Worm (Caenorhabditis elegans) whole organism, young adult: Measurements from ENCODE around the gene ubc-18.
A peak's percentile ranks its signal among the peaks of the same experiment; 100 is the strongest.

Experiments used
- B0019.2 ChIP-seq: fragments of 200-800 bp; sonication (Bioruptor generic); conservative IDR thresholded peaks from 2 replicates; pipeline ENCODE4 v1.3.6; 2022; ENCODE audit warnings: missing genetic modification reagents, missing genetic modification characterization, missing compliant biosample characterization
- D2030.7 ChIP-seq: fragments of 200-800 bp; sonication (Bioruptor generic); IDR thresholded peaks from 2 replicates; pipeline ENCODE4 v1.3.6; 2022; ENCODE audit warnings: missing genetic modification reagents, missing genetic modification characterization, missing compliant biosample characterization
- F23B12.7 ChIP-seq: sonication (generic microtip); optimal IDR thresholded peaks from 2 replicates; lab custom pipeline; 2017; ENCODE audit warnings: missing genetic modification characterization, mild to moderate bottlenecking, missing compliant biosample characterization, antibody characterized with exemption, moderate library complexity; ENCODE audit not compliant: insufficient read depth
- F33H1.4 ChIP-seq: fragments of 200-800 bp; sonication (Bioruptor generic); IDR thresholded peaks from 2 replicates; pipeline ENCODE4 v1.3.6; 2022; ENCODE audit warnings: missing genetic modification reagents, missing genetic modification characterization, missing compliant biosample characterization
- F52B5.7 ChIP-seq: sonication (generic microtip); optimal IDR thresholded peaks from 2 replicates; lab custom pipeline; 2016; ENCODE audit warnings: mild to moderate bottlenecking, missing genetic modification characterization, missing compliant biosample characterization
- F57C9.4 ChIP-seq: sonication (generic microtip); optimal IDR thresholded peaks from 2 replicates; lab custom pipeline; 2017; ENCODE audit warnings: mild to moderate bottlenecking, missing genetic modification characterization, missing compliant biosample characterization
- K12H6.12 ChIP-seq: fragments of 200-800 bp; sonication (Bioruptor generic); optimal IDR thresholded peaks from 2 replicates; lab custom pipeline; 2018; ENCODE audit warnings: mild to moderate bottlenecking, missing genetic modification characterization, missing compliant biosample characterization
- aptf-2 ChIP-seq: fragments of 200-800 bp; sonication (Bioruptor generic); conservative IDR thresholded peaks from 2 replicates; pipeline ENCODE4 v1.3.6; 2022; ENCODE audit warnings: missing genetic modification reagents, missing genetic modification characterization, missing compliant biosample characterization
- attf-5 ChIP-seq: fragments of 200-800 bp; sonication (Bioruptor generic); optimal IDR thresholded peaks from 2 replicates; lab custom pipeline; 2018; ENCODE audit warnings: mild to moderate bottlenecking, missing genetic modification characterization, missing compliant biosample characterization
- attf-6 ChIP-seq: fragments of 200-800 bp; sonication (Bioruptor generic); IDR thresholded peaks from 2 replicates; pipeline ENCODE4 v1.3.6; 2022; ENCODE audit warnings: missing genetic modification reagents, missing genetic modification characterization, missing compliant biosample characterization
- cebp-2 ChIP-seq: fragments of 200-800 bp; sonication (Bioruptor generic); IDR thresholded peaks from 2 replicates; pipeline ENCODE4 v1.3.6; 2022; ENCODE audit warnings: missing genetic modification characterization, missing compliant biosample characterization
- ceh-58 ChIP-seq: fragments of 200-800 bp; sonication (Bioruptor generic); IDR thresholded peaks from 2 replicates; pipeline ENCODE4 v1.3.6; 2022; ENCODE audit warnings: missing genetic modification characterization, missing compliant biosample characterization
- ceh-79 ChIP-seq: sonication (generic microtip); optimal IDR thresholded peaks from 2 replicates; lab custom pipeline; 2017; ENCODE audit warnings: mild to moderate bottlenecking, missing genetic modification characterization, missing compliant biosample characterization
- dox-1 ChIP-seq: fragments of 200-800 bp; sonication (Bioruptor generic); IDR thresholded peaks from 2 replicates; pipeline ENCODE4 v1.3.6; 2022; ENCODE audit warnings: missing genetic modification reagents, missing genetic modification characterization, missing compliant biosample characterization
- dpl-1 ChIP-seq: fragments of 150-350 bp; optimal IDR thresholded peaks from 2 replicates; lab custom pipeline; 2014; ENCODE audit warnings: missing biosample characterization, missing genetic modification reagents, missing genetic modification characterization
- efl-1 ChIP-seq: fragments of 150-350 bp; optimal IDR thresholded peaks from 2 replicates; lab custom pipeline; 2014; ENCODE audit warnings: missing biosample characterization, missing genetic modification reagents, missing genetic modification characterization
- egl-18 ChIP-seq: fragments of 200-800 bp; sonication (Bioruptor generic); IDR thresholded peaks from 2 replicates; pipeline ENCODE4 v1.3.6; 2022; ENCODE audit warnings: missing genetic modification reagents, missing genetic modification characterization, missing compliant biosample characterization
- ekl-4 ChIP-seq: fragments of 200-800 bp; sonication (Bioruptor generic); IDR thresholded peaks from 2 replicates; pipeline ENCODE4 v1.3.6; 2022; ENCODE audit warnings: missing genetic modification reagents, missing genetic modification characterization, missing compliant biosample characterization
- fkh-3 ChIP-seq: sonication (generic microtip); optimal IDR thresholded peaks from 2 replicates; lab custom pipeline; 2016; ENCODE audit warnings: mild to moderate bottlenecking, missing genetic modification characterization, missing compliant biosample characterization
- him-1 ChIP-seq: sonication (generic microtip); optimal IDR thresholded peaks from 2 replicates; lab custom pipeline; 2016; ENCODE audit warnings: missing genotype, missing genetic modification reagents, missing genetic modification characterization, missing compliant biosample characterization
- hlh-12 ChIP-seq: sonication (generic microtip); optimal IDR thresholded peaks from 2 replicates; lab custom pipeline; 2016; ENCODE audit warnings: missing genetic modification characterization, missing compliant biosample characterization
- hlh-26 ChIP-seq: fragments of 200-800 bp; sonication (Bioruptor generic); conservative IDR thresholded peaks from 2 replicates; pipeline ENCODE4 v1.3.6; 2022; ENCODE audit warnings: missing genetic modification reagents, missing genetic modification characterization, missing compliant biosample characterization
- hmg-1.2 ChIP-seq: fragments of 200-800 bp; sonication (Bioruptor generic); IDR thresholded peaks from 2 replicates; pipeline ENCODE4 v1.3.6; 2022; ENCODE audit warnings: missing genetic modification reagents, missing genetic modification characterization, missing compliant biosample characterization
- hmg-20 ChIP-seq: fragments of 200-800 bp; sonication (Bioruptor generic); IDR thresholded peaks from 2 replicates; pipeline ENCODE4 v1.3.6; 2022; ENCODE audit warnings: missing genetic modification reagents, missing genetic modification characterization, missing compliant biosample characterization
- hrde-1 ChIP-seq: sonication (generic microtip); optimal IDR thresholded peaks from 2 replicates; lab custom pipeline; 2016; ENCODE audit warnings: missing genetic modification characterization, mild to moderate bottlenecking, missing compliant biosample characterization, moderate library complexity, missing genotype, missing genetic modification reagents, borderline replicate concordance
- hsf-1 ChIP-seq: fragments of 200-800 bp; sonication (Bioruptor generic); IDR thresholded peaks from 2 replicates; pipeline ENCODE4 v1.3.6; 2022; ENCODE audit warnings: missing genetic modification reagents, missing genetic modification characterization, missing compliant biosample characterization
- let-526 ChIP-seq: fragments of 200-800 bp; sonication (Bioruptor generic); IDR thresholded peaks from 2 replicates; pipeline ENCODE4 v1.3.6; 2022; ENCODE audit warnings: missing genetic modification reagents, missing genetic modification characterization, missing compliant biosample characterization
- lin-35 ChIP-seq, 3 experiments: fragments of 150-350 bp in 2 of 3; sonication (generic microtip) in 1 of 3; optimal IDR thresholded peaks; 2 replicates each; lab custom pipeline; 2014 to 2018; ENCODE audit warnings: missing biosample characterization in 3 of 3, missing genetic modification characterization in 3 of 3, missing genetic modification reagents in 3 of 3
- lin-40 ChIP-seq: sonication (generic microtip); optimal IDR thresholded peaks from 2 replicates; lab custom pipeline; 2016; ENCODE audit warnings: missing genetic modification characterization, mild to moderate bottlenecking, missing compliant biosample characterization, missing genotype, missing genetic modification reagents
- lin-54 ChIP-seq: fragments of 200-800 bp; sonication (Bioruptor generic); optimal IDR thresholded peaks from 2 replicates; lab custom pipeline; 2018; ENCODE audit warnings: mild to moderate bottlenecking, missing genetic modification characterization, missing compliant biosample characterization
- lsl-1 ChIP-seq: fragments of 200-800 bp; sonication (Bioruptor generic); optimal IDR thresholded peaks from 2 replicates; lab custom pipeline; 2018; ENCODE audit warnings: mild to moderate bottlenecking, missing genetic modification characterization, moderate library complexity, missing compliant biosample characterization
- madf-10 ChIP-seq: sonication (generic microtip); optimal IDR thresholded peaks from 2 replicates; lab custom pipeline; 2016; ENCODE audit warnings: mild to moderate bottlenecking, missing genetic modification characterization, missing compliant biosample characterization
- madf-6 ChIP-seq: fragments of 200-800 bp; sonication (Bioruptor generic); IDR thresholded peaks from 2 replicates; pipeline ENCODE4 v1.3.6; 2022; ENCODE audit warnings: missing genetic modification reagents, missing genetic modification characterization, missing compliant biosample characterization
- nfya-1 ChIP-seq: sonication (generic microtip); optimal IDR thresholded peaks from 2 replicates; lab custom pipeline; 2017; ENCODE audit warnings: antibody characterized with exemption, missing compliant biosample characterization, missing genetic modification characterization, borderline replicate concordance; ENCODE audit not compliant: insufficient read depth
- nfya-2 ChIP-seq: fragments of 200-800 bp; sonication (Bioruptor generic); IDR thresholded peaks from 2 replicates; pipeline ENCODE4 v1.3.6; 2022; ENCODE audit warnings: missing genetic modification reagents, missing genetic modification characterization, missing compliant biosample characterization
- nhr-27 ChIP-seq: fragments of 200-800 bp; sonication (Bioruptor generic); optimal IDR thresholded peaks from 2 replicates; lab custom pipeline; 2018; ENCODE audit warnings: mild to moderate bottlenecking, missing genetic modification characterization, moderate library complexity, missing compliant biosample characterization
- nhr-80 ChIP-seq: sonication (generic microtip); optimal IDR thresholded peaks from 2 replicates; lab custom pipeline; 2016; ENCODE audit warnings: missing genetic modification characterization, missing compliant biosample characterization
- snpc-3.4 ChIP-seq: sonication (generic microtip); optimal IDR thresholded peaks from 2 replicates; lab custom pipeline; 2017; ENCODE audit warnings: missing genetic modification characterization, mild to moderate bottlenecking, missing compliant biosample characterization, antibody characterized with exemption, moderate library complexity, missing genotype, missing genetic modification reagents
- snpc-4 ChIP-seq, 5 experiments: fragments of 150-350 bp in 1 of 5; sonication (generic microtip) in 4 of 5; optimal IDR thresholded peaks; 2 replicates each; lab custom pipeline; 2014 to 2018; ENCODE audit warnings: missing genetic modification characterization in 5 of 5, missing biosample characterization in 3 of 5, antibody characterized with exemption in 2 of 5, mild to moderate bottlenecking in 2 of 5, missing compliant biosample characterization in 2 of 5, missing genotype in 2 of 5, moderate library complexity in 2 of 5, missing genetic modification reagents in 1 of 5
- unc-130 ChIP-seq: sonication (generic microtip); optimal IDR thresholded peaks from 2 replicates; lab custom pipeline; 2016; ENCODE audit warnings: missing genetic modification reagents, missing genetic modification characterization, missing compliant biosample characterization
- xnd-1 ChIP-seq: sonication (generic microtip); optimal IDR thresholded peaks from 2 replicates; lab custom pipeline; 2016; ENCODE audit warnings: missing genotype, missing genetic modification reagents, missing genetic modification characterization, missing compliant biosample characterization
- ztf-26 ChIP-seq: sonication (generic microtip); optimal IDR thresholded peaks from 2 replicates; lab custom pipeline; 2017; ENCODE audit warnings: missing genetic modification characterization, missing compliant biosample characterization
- ztf-3 ChIP-seq: fragments of 200-800 bp; sonication (Bioruptor generic); optimal IDR thresholded peaks from 2 replicates; lab custom pipeline; 2018; ENCODE audit warnings: mild to moderate bottlenecking, missing genetic modification characterization, missing compliant biosample characterization

The ubc-18 gene

DNA sequence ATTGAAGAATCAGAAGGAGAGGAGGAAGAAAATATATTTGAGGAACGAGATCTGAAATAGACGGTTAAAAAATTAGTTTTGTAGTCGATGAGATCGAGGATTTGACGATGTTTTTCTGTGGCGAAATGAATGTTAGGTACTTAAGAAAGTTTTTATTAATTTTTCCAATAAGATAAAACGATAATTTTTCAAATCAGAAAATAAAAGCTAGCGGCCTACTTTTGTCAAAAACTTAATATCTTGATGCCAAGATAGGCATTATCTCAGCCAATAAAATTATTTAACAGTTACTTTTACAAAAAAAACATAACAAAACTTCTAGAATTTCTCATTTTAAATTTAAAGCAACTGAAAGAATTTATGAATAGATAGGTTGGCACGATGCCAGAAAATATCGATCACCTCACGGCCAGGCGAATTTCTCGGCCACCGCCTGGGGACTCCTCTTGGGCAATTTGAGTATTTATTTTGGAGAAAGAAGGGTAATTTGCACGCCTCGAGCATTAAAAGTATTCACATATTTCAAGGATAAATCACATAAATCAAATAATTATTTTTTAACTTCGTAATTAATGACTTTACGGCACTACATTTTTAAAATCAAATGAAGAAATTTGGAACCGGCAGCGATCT lies 19.4 kb upstream of the ubc-18 start, which contains the start of gene fubl-2 (continued):
- TF ChIP-seq hlh-12 (tag; lab: Kevin White, UChicago) = no peak
- no peak for TF ChIP-seq cebp-2
- peak; percentile 45 for TF ChIP-seq snpc-3.4
- TF ChIP-seq madf-10 = peak; percentile 29
- TF ChIP-seq unc-130 (GFP tag; lab: Kevin White, UChicago) = peak; percentile 49
- no peak for TF ChIP-seq let-526 (GFP tag; lab: Robert Waterston, UW)
- 0 out of 2 replicates have a peak, but pooled peaks have one; percentile 63 for TF ChIP-seq aptf-2 (GFP tag; lab: Robert Waterston, UW)
- no peak for TF ChIP-seq snpc-4 (GFP tag; optimal IDR thresholded peaks at IDR 0.05; lab: Kevin White, UChicago)
- TF ChIP-seq snpc-4 (tag; optimal IDR thresholded peaks at IDR 0.05; lab: Kevin White, UChicago) = peak in 1 of 4 experiments; percentile 25
- no peak for TF ChIP-seq hmg-20
- no peak for TF ChIP-seq K12H6.12 (tag; lab: Kevin White, UChicago)
- TF ChIP-seq lsl-1 (GFP tag; lab: Kevin White, UChicago) = peak; percentile 39
- peak; percentile 5 for TF ChIP-seq him-1
- no peak for TF ChIP-seq nhr-80 (tag; lab: Kevin White, UChicago)
- no peak for TF ChIP-seq ceh-58 (GFP tag; lab: Robert Waterston, UW)
- TF ChIP-seq F52B5.7 (tag; lab: Kevin White, UChicago) = no peak
- TF ChIP-seq, all 124 proteins: peak for 18

DNA sequence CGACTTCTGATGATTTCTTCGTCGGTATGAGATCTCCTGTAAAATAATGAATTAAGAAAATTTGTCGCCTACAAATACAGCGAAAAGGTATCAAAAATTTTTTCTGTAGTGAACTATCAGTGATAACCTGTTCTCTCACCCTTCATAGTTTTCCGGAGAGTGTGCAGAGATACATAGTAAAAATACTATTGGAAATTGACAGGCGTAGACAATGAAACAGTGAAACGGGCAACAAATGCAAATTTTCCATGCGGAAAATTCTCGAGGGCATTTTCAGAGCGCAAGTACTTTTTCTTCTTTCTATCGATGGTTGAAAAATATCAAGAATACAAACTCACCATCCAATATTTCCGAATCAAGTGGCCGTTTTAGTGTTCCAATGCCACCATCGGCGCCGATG lies 18.8 kb upstream of the ubc-18 start:
- TF ChIP-seq him-1 = no peak
- no peak for TF ChIP-seq ceh-79
- no peak for TF ChIP-seq D2030.7 (GFP tag; lab: Robert Waterston, UW)
- TF ChIP-seq attf-6 (GFP tag; lab: Robert Waterston, UW) = no peak
- no peak for TF ChIP-seq hsf-1
- no peak for TF ChIP-seq nfya-2 (GFP tag; lab: Robert Waterston, UW)
- TF ChIP-seq attf-5 (GFP tag; lab: Kevin White, UChicago) = peak; percentile 41
- TF ChIP-seq egl-18 (GFP tag; lab: Robert Waterston, UW) = no peak
- no peak for TF ChIP-seq nhr-27 (tag; lab: Kevin White, UChicago)
- no peak for TF ChIP-seq ekl-4 (GFP tag; lab: Robert Waterston, UW)
- no peak for TF ChIP-seq ztf-26 (tag; lab: Kevin White, UChicago)
- TF ChIP-seq hmg-1.2 (GFP tag; lab: Robert Waterston, UW) = peak; percentile 68; the same call in 1 of the 2 replicates
- TF ChIP-seq nhr-80 (tag; lab: Kevin White, UChicago) = peak; percentile 26
- TF ChIP-seq fkh-3 (tag; lab: Kevin White, UChicago) = no peak
- no peak for TF ChIP-seq nfya-1
- no peak for TF ChIP-seq lin-40 (tag; lab: Kevin White, UChicago)
- TF ChIP-seq, all 124 proteins: peak for 3

- peak; percentile 30 for TF ChIP-seq him-1
- TF ChIP-seq dpl-1 = peak; percentile 27
- no peak for TF ChIP-seq ztf-3 (GFP tag; lab: Kevin White, UChicago)
- peak; percentile 28; the same call in 1 of the 2 replicates for TF ChIP-seq D2030.7 (GFP tag; lab: Robert Waterston, UW)
- TF ChIP-seq hsf-1 = peak; percentile 6; the same call in 1 of the 2 replicates
- TF ChIP-seq lin-54 = peak; percentile 72
- peak; percentile 37; the same call in 1 of the 2 replicates for TF ChIP-seq dox-1 (GFP tag; lab: Robert Waterston, UW)
- TF ChIP-seq lsl-1 (GFP tag; lab: Kevin White, UChicago) = peak; percentile 34
- TF ChIP-seq hmg-20 = no peak
- peak; percentile 51 for TF ChIP-seq F33H1.4 (GFP tag; lab: Robert Waterston, UW)
- TF ChIP-seq hrde-1 (tag; lab: Kevin White, UChicago) = peak; percentile 11
- TF ChIP-seq F57C9.4 (tag; lab: Kevin White, UChicago) = no peak
- peak; percentile 2 for TF ChIP-seq F23B12.7 (tag; lab: Kevin White, UChicago)
- TF ChIP-seq B0019.2 (GFP tag; lab: Robert Waterston, UW) = peak; percentile 66; the same call in 1 of the 2 replicates
- no peak for TF ChIP-seq lin-35 (GFP tag; optimal IDR thresholded peaks at IDR 0.05; lab: Kevin White, UChicago)
- TF ChIP-seq hlh-26 = no peak
- TF ChIP-seq madf-6 = 0 out of 2 replicates have a peak, but pooled peaks have one; percentile 34
- peak; percentile 80 for TF ChIP-seq efl-1 (GFP tag; lab: Kevin White, UChicago)
- TF ChIP-seq attf-5 (GFP tag; lab: Kevin White, UChicago) = no peak
- TF ChIP-seq xnd-1 (tag; lab: Kevin White, UChicago) = no peak
Measured at ce11 chrIII:7084908-7085307, 16.5 kb upstream of the ubc-18 start, which contains the start of gene tofu-7. TSS of gene tofu-7 (minus strand) at chrIII:7085018.
